Fruit fly (Drosophila melanogaster): ENCODE data around the gene crim.

dm6 chr3L:11691203-11691797 lies 19.9 kb downstream of the crim start, which contains the start of the genes Pldn and CG14135:
- no peak for TF ChIP-seq Sin3A (optimal IDR thresholded peaks at IDR 0.05)
- no peak for TF ChIP-seq Myc (optimal IDR thresholded peaks at IDR 0.05)
- no peak for TF ChIP-seq insv (optimal IDR thresholded peaks at IDR 0.05)
- TF ChIP-seq h (optimal IDR thresholded peaks at IDR 0.05) = no peak

All from Kc167 (cell line).